Worm (Caenorhabditis elegans) whole organism, L4/young adult: ENCODE data around the gene F48E8.4.
A peak's percentile ranks its signal among the peaks of the same experiment; 100 is the strongest.

Experiments used
- W03F9.2 ChIP-seq: fragments of 150-350 bp; optimal IDR thresholded peaks from 2 replicates; lab custom pipeline; 2014; ENCODE audit warnings: missing biosample characterization, missing genetic modification characterization
- dao-5 ChIP-seq: sonication (generic microtip); optimal IDR thresholded peaks from 2 replicates; lab custom pipeline; 2016; ENCODE audit warnings: missing genotype, missing genetic modification characterization, moderate library complexity, missing compliant biosample characterization
- him-1 ChIP-seq: sonication (generic microtip); optimal IDR thresholded peaks from 2 replicates; lab custom pipeline; 2016; ENCODE audit warnings: missing genotype, missing genetic modification reagents, missing genetic modification characterization, missing compliant biosample characterization

Gene F48E8.4

ce11 chrIII:5478824-5479368 is 25.5 kb downstream of the F48E8.4 start, which contains the start of the genes R02F2.6 and R02F2.5:
TSS of gene R02F2.6 (minus strand) at chrIII:5478924.
TSS of gene R02F2.5 (plus strand) at chrIII:5479318.
- no peak for TF ChIP-seq W03F9.2 (tag; lab: Kevin White, UChicago)
- TF ChIP-seq dao-5 (tag; lab: Kevin White, UChicago), result no peak
- no peak for TF ChIP-seq him-1 (tag; lab: Kevin White, UChicago)

- no peak for TF ChIP-seq W03F9.2 (tag; lab: Kevin White, UChicago)
- no peak for TF ChIP-seq dao-5 (tag; lab: Kevin White, UChicago)
- no peak for TF ChIP-seq him-1 (tag; lab: Kevin White, UChicago)
Measured at ce11 chrIII:5479493-5480167, 26.2 kb downstream of the F48E8.4 start.

DNA sequence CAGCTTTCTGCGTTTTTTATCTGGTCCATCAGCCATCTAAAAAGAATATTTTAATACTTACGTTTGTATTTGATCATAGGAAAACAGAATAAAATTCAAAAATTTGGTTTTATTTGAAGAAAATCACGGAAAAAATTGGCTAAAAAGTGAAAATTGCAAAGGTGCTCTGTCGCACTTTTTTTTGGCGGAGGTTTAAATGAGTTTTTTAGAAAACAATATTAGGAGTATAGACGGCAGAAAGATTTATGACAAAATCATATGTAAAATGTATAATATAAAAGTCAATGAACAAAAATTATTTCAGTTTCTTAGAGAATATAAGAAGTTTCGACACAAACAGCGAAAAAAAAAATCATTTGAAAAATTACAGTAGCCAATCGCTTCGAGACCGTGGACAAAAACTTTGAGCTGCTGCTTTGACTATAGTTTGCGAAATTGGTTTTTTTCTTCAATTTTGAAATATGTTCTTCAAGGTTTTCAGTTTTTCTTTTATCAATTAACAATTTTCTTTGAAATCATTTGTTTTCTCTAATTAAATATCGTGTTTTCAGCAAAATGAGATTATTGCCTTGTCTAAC is 30.4 kb downstream of the F48E8.4 start, which contains the start of the genes R02F2.7 and R02F2.4:
R02F2.7 (minus strand) TSS at position 36 of the 578 bp plus-strand sequence.
R02F2.4 (plus strand) TSS at position 552 of the 578 bp plus-strand sequence.
- no peak for TF ChIP-seq W03F9.2 (tag; lab: Kevin White, UChicago)
- TF ChIP-seq dao-5 (tag; lab: Kevin White, UChicago), result no peak
- no peak for TF ChIP-seq him-1 (tag; lab: Kevin White, UChicago)

DNA sequence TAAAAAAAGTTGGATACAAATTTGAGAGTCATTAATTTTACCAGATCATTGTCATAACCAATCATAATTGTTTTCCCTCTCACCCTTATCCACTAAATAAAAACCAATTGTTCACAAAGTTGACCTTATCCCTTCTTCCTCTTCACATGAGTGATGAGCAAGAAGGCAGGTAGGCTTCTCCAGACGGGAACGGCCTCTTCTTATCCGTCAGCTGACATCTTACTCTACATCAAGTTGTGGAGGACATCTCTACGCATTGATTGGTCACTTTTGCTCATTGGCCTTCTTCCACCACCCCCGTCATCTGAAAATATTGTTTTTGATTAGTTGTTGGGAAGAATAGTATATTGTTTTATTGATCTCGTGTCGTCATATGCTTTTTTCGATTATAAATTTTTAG is 33.0 kb downstream of the F48E8.4 start:
- TF ChIP-seq W03F9.2 (tag; lab: Kevin White, UChicago), result no peak
- TF ChIP-seq him-1 (tag; lab: Kevin White, UChicago), result no peak
- no peak for TF ChIP-seq dao-5 (tag; lab: Kevin White, UChicago)

- TF ChIP-seq him-1 (tag; lab: Kevin White, UChicago), result no peak
- TF ChIP-seq dao-5 (tag; lab: Kevin White, UChicago), result no peak
- no peak for TF ChIP-seq W03F9.2 (tag; lab: Kevin White, UChicago)
Measured at ce11 chrIII:5487087-5487603, 33.8 kb downstream of the F48E8.4 start, which contains the start of gene osg-1. TSS of gene osg-1 (plus strand) at chrIII:5487553.

DNA sequence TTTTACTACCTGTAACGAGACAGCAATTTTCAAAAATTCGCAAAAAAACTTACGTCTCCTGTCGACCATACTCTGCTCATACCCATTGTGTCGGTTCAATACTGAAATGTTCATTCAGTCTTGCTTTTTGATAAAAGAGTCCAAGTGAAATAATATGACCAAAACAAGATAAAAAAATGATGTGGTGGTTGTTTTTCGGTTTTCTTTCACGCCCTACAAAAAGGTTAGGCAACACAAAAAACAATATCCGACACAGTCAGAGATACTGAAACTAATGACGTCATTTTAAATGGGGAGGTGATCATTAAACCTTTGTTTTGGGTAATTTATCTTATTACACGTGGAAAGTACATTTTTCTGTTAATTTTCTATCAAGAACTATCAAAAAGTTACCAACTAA is 41.8 kb downstream of the F48E8.4 start, which contains the start of gene R02F2.8:
R02F2.8 (minus strand) TSS at position 101 of the 400 bp plus-strand sequence.
- no peak for TF ChIP-seq W03F9.2 (tag; lab: Kevin White, UChicago)
- no peak for TF ChIP-seq him-1 (tag; lab: Kevin White, UChicago)
- no peak for TF ChIP-seq dao-5 (tag; lab: Kevin White, UChicago)

ce11 chrIII:5498973-5499372 is 45.6 kb downstream of the F48E8.4 start, which contains the start of gene R02F2.9:
TSS of gene R02F2.9 (plus strand) at chrIII:5499190.
- TF ChIP-seq dao-5 (tag; lab: Kevin White, UChicago) (no peak), him-1 (tag; lab: Kevin White, UChicago) (no peak), W03F9.2 (tag; lab: Kevin White, UChicago) (no peak)

- TF ChIP-seq dao-5 (tag; lab: Kevin White, UChicago), result no peak
- no peak for TF ChIP-seq W03F9.2 (tag; lab: Kevin White, UChicago)
- TF ChIP-seq him-1 (tag; lab: Kevin White, UChicago), result no peak
Measured at ce11 chrIII:5499942-5500341, 46.6 kb downstream of the F48E8.4 start.

- TF ChIP-seq W03F9.2 (tag; lab: Kevin White, UChicago) (no peak), dao-5 (tag; lab: Kevin White, UChicago) (no peak), him-1 (tag; lab: Kevin White, UChicago) (no peak)
Measured at ce11 chrIII:5500732-5501131, 47.3 kb downstream of the F48E8.4 start.

DNA sequence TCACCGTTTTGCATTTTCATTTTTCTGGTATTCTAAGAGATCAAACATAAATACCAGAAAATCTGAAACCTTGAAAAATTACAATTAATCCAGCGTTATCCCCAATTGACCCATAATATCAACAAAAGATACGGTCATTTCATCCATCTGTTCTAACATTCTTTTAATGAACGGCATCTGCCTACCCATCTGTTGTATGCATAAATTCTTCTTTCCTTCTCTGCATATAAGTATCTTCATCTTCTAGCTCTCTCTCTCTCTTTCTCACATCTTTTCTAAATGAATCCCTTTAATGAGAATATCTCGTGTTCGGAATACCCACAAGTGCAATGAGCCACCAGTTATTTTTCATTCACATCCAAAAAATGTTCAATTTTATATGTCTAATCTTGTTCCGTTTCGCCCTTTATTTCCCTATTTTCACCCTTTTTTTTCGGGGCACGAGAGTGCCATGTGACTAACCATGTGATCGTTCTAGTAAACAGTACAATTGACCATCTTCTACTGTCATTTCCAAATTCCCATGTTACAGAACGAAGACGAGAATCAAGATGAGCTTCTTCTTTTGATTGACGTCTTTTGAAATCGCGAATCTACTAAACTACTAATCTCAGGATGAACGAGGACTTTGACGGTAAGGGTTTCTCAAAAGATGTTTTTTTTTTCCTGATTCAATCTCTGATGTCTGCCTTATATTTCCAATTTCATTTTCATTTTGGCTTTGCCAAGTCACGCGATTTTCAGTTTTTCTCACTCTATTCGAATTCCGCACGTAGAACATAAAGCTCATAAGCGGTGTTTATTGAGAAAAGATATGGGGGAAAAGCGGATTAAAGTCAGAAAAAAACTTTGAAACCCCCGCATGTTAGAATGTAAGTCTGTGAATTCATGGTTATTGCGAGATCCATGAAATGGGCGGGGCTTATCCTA is 48.2 kb downstream of the F48E8.4 start, which contains the start of gene R02F2.1:
R02F2.1 (plus strand) TSS at position 528 of the 930 bp plus-strand sequence.
- no peak for TF ChIP-seq dao-5 (tag; lab: Kevin White, UChicago)
- TF ChIP-seq W03F9.2 (tag; lab: Kevin White, UChicago), result no peak
- TF ChIP-seq him-1 (tag; lab: Kevin White, UChicago), result no peak

- TF ChIP-seq W03F9.2 (tag; lab: Kevin White, UChicago), result no peak
- TF ChIP-seq him-1 (tag; lab: Kevin White, UChicago), result peak; percentile 32
Measured at ce11 chrIII:5502915-5503575, 49.7 kb downstream of the F48E8.4 start.
